Fruit fly (Drosophila melanogaster) whole organism: ENCODE results near the gene CG16700.

Experiments used
- CG8478 ChIP-seq: fragments of >200 bp; optimal IDR thresholded peaks from 2 replicates; lab custom pipeline; 2018; ENCODE audit warnings: inconsistent platforms
- Dll ChIP-seq: fragments of >200 bp; optimal IDR thresholded peaks from 2 replicates; lab custom pipeline; 2017
- EcR ChIP-seq, 2 experiments: fragments of >200 bp; optimal IDR thresholded peaks; 2 replicates each; lab custom pipeline; 2017; ENCODE audit warnings: missing biosample characterization in 2 of 2, missing genetic modification characterization in 2 of 2, missing genetic modification reagents in 2 of 2
- pan ChIP-seq: fragments of >200 bp; optimal IDR thresholded peaks from 2 replicates; lab custom pipeline; 2017
- psq ChIP-seq: fragments of >200 bp; optimal IDR thresholded peaks from 2 replicates; lab custom pipeline; 2017
- usp ChIP-seq: fragments of >200 bp; optimal IDR thresholded peaks from 2 replicates; lab custom pipeline; 2017; ENCODE audit warnings: missing biosample characterization, missing genetic modification characterization, mixed read lengths

DNA sequence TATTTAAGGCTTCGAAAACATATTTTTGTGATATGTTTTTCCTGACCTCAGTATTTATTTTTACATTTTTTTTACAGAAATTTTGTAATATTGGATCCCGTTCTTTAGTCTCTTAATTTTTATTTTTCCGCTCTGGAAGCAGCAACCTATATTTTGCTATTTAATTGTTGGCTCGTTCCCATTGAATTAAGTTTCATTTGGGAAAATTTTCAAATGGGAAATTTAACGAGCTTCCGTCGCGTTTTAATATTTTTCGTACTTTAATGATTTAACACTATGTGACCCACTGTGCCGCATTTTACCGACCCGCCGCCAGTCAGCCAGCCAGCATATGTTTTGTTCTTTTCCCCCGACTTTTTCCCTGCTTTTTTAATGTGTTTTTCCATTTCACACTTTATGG is 19.6 kb downstream of the CG16700 start:
- TF ChIP-seq pan (no peak), CG8478 (no peak), Dll (lab: Kevin White, UChicago) (no peak), usp (no peak), EcR (GFP tag; optimal IDR thresholded peaks at IDR 0.05; lab: Kevin White, UChicago) (no peak), psq (no peak)
